Worm (Caenorhabditis elegans): ENCODE data around the gene T01C3.11.

- no peak for TF ChIP-seq W03F9.2 (tag; optimal IDR thresholded peaks at IDR 0.05)
- TF ChIP-seq dao-5 (tag; optimal IDR thresholded peaks at IDR 0.05), result no peak
Measured at ce11 chrV:15020229-15020628, 20.9 kb downstream of the T01C3.11 start, which contains the start of gene F14H8.2.
